Fruit fly (Drosophila melanogaster) S2 (cell line): ENCODE data around the gene Dus4.

ENCODE experiments used
- CG8478 ChIP-seq: fragments of >200 bp; optimal IDR thresholded peaks from 2 replicates; lab custom pipeline; 2018
- CTCF ChIP-seq, 2 experiments: fragments of >200 bp; optimal IDR thresholded peaks; 2 replicates each; lab custom pipeline; 2018

- no peak for TF ChIP-seq CTCF (optimal IDR thresholded peaks at IDR 0.05; lab: Kevin White, UChicago)
- no peak for TF ChIP-seq CG8478
These were observed 40.3 kb downstream of the Dus4 start for dm6 chr2L:19103176-19103921.
